Fruit fly (Drosophila melanogaster) whole organism, embryonic: ENCODE measurements around the gene Kdm5.

Experiments used
- CG14050 ChIP-seq: fragments of 200-800 bp; sonication (Bioruptor generic); IDR thresholded peaks from 3 replicates; pipeline ENCODE4 v1.3.6; 2022; ENCODE audit warnings: missing biosample characterization, missing genetic modification characterization
- CG2712 ChIP-seq: fragments of 200-800 bp; optimal IDR thresholded peaks from 3 replicates; lab custom pipeline; 2019; ENCODE audit warnings: missing biosample characterization, mild to moderate bottlenecking, missing genetic modification characterization, moderate library complexity
- CG31441 ChIP-seq: fragments of 200-800 bp; sonication (Bioruptor generic); IDR thresholded peaks from 2 replicates; pipeline ENCODE4 v1.3.6; 2022; ENCODE audit warnings: missing biosample characterization, missing genetic modification characterization
- CG4404 ChIP-seq: fragments of 200-800 bp; sonication (Bioruptor generic); IDR thresholded peaks from 2 replicates; pipeline ENCODE4 v1.3.6; 2022; ENCODE audit warnings: missing biosample characterization, missing genetic modification characterization
- CG8089 ChIP-seq: fragments of 200-800 bp; sonication (Bioruptor generic); optimal IDR thresholded peaks from 3 replicates; lab custom pipeline; 2016; ENCODE audit warnings: missing biosample characterization, missing genetic modification characterization
- Dad ChIP-seq: fragments of 200-800 bp; sonication (Bioruptor generic); optimal IDR thresholded peaks from 3 replicates; lab custom pipeline; 2016; ENCODE audit warnings: missing biosample characterization, missing genetic modification characterization
- Fer2 ChIP-seq: fragments of 200-800 bp; sonication (Bioruptor generic); optimal IDR thresholded peaks from 2 replicates; lab custom pipeline; 2018; ENCODE audit warnings: missing biosample characterization, mild to moderate bottlenecking, missing genetic modification characterization, moderate library complexity
- Lhr ChIP-seq: fragments of 200-800 bp; sonication (Bioruptor generic); optimal IDR thresholded peaks from 3 replicates; lab custom pipeline; 2017; ENCODE audit warnings: mild to moderate bottlenecking, missing biosample characterization, missing genetic modification reagents, missing genetic modification characterization
- bowl ChIP-seq: fragments of 200-800 bp; sonication (Bioruptor generic); IDR thresholded peaks from 2 replicates; pipeline ENCODE4 v1.3.6; 2022; ENCODE audit warnings: missing biosample characterization, missing genetic modification characterization
- crc ChIP-seq: fragments of 200-800 bp; sonication (Bioruptor generic); optimal IDR thresholded peaks from 2 replicates; lab custom pipeline; 2016; ENCODE audit warnings: missing biosample characterization, missing genetic modification characterization
- kah ChIP-seq: fragments of 200-800 bp; sonication (Bioruptor generic); optimal IDR thresholded peaks from 2 replicates; lab custom pipeline; 2018; ENCODE audit warnings: missing biosample characterization, mild to moderate bottlenecking, missing genetic modification characterization
- tio ChIP-seq: fragments of 200-800 bp; sonication (Bioruptor generic); optimal IDR thresholded peaks from 2 replicates; lab custom pipeline; 2017; ENCODE audit warnings: missing biosample characterization, missing genetic modification characterization, inconsistent platforms
- ttk ChIP-seq: fragments of 200-800 bp; sonication (Bioruptor generic); IDR thresholded peaks from 2 replicates; pipeline ENCODE4 v2.1.2; 2022; ENCODE audit warnings: missing biosample characterization, missing genetic modification characterization

DNA sequence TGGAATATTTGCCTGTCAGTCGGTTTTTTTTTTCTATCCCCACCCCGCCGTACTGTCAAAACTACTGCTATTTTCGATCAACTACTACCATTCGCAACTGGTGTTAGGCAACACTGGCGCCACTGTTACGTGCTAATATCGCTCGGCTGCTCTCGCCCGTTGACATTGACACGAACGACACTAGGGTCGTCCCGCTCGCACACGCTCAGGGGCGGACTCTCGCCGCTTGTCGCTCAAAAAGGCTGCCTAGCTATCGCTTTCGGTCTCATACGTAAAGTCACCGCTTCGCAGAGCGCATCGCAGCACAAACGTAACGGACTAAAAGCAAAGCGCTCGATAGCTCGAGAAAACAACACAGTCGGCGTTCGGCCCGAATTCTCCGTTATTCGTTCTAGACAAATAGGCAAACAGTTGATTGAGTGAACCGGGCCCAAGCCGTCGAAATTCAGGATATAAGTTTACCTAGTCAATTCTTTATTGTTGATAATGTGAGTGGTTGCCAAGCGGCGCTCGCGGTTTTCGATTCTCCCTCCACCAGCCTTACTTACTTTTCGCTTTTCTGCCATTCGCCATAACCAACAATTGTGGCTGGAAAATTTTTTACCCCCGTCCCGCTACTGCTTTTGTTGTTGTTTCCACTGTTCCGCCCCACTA is 16.8 kb downstream of the Kdm5 start:
- TF ChIP-seq Dad (GFP tag; lab: Kevin White, UChicago), result peak; percentile 26
- TF ChIP-seq bowl (GFP tag; lab: Robert Waterston, UW), result no peak
- TF ChIP-seq CG4404 (GFP tag; lab: Robert Waterston, UW), result no peak
- no peak for TF ChIP-seq ttk (GFP tag; lab: Robert Waterston, UW)
- no peak for TF ChIP-seq CG31441
- TF ChIP-seq CG14050 (GFP tag; lab: Robert Waterston, UW), result no peak
- peak; percentile 42 for TF ChIP-seq CG2712 (tag; lab: Kevin White, UChicago)
- no peak for TF ChIP-seq CG8089 (GFP tag; lab: Kevin White, UChicago)
- TF ChIP-seq crc (GFP tag; lab: Kevin White, UChicago), result no peak
- TF ChIP-seq tio (GFP tag; lab: Kevin White, UChicago), result no peak
- no peak for TF ChIP-seq Lhr (GFP tag; lab: Kevin White, UChicago)
- no peak for TF ChIP-seq kah
- TF ChIP-seq Fer2 (tag; lab: Kevin White, UChicago), result no peak
